Worm (Caenorhabditis elegans): ENCODE results near the gene C09H5.7.

ce11 chrV:8046706-8047105 is 38.3 kb downstream of the C09H5.7 start, which contains the start of gene ZC513.3:
- TF ChIP-seq med-1 (GFP tag; optimal IDR thresholded peaks at IDR 0.05; ENCODE audit: insufficient read depth) (no peak), tab-1 (GFP tag; IDR thresholded peaks at IDR 0.05) (no peak), ztf-23 (GFP tag; IDR thresholded peaks at IDR 0.05) (no peak), flt-1 (GFP tag; IDR thresholded peaks at IDR 0.05) (no peak), ztf-29 (GFP tag; IDR thresholded peaks at IDR 0.05) (no peak), ref-1 (GFP tag; conservative IDR thresholded peaks at IDR 0.05) (no peak), cog-1 (tag; optimal IDR thresholded peaks at IDR 0.05) (no peak), klf-2 (GFP tag; conservative IDR thresholded peaks at IDR 0.05) (no peak), T22C8.4 (GFP tag; IDR thresholded peaks at IDR 0.05) (no peak)

Measured in whole organism, midembryonic.